Worm (Caenorhabditis elegans) whole organism, early embryonic: ENCODE data around the gene ifta-2.

Experiments used
- F13C5.2 ChIP-seq: sonication (generic microtip); optimal IDR thresholded peaks from 2 replicates; lab custom pipeline; 2017; ENCODE audit warnings: mild to moderate bottlenecking, missing genetic modification characterization, inconsistent platforms, missing compliant biosample characterization
- aly-1 ChIP-seq: sonication (generic microtip); optimal IDR thresholded peaks from 2 replicates; lab custom pipeline; 2016; ENCODE audit warnings: missing genetic modification characterization, missing compliant biosample characterization
- ama-1 ChIP-seq: fragments of 150-350 bp; optimal IDR thresholded peaks from 2 replicates; lab custom pipeline; 2014
- ceh-13 ChIP-seq: fragments of 200-800 bp; sonication (Bioruptor generic); optimal IDR thresholded peaks from 2 replicates; lab custom pipeline; 2018; ENCODE audit warnings: mild to moderate bottlenecking, missing genetic modification characterization, missing compliant biosample characterization
- ceh-36 ChIP-seq: sonication (generic microtip); optimal IDR thresholded peaks from 2 replicates; lab custom pipeline; 2016; ENCODE audit warnings: missing genetic modification characterization, inconsistent platforms, missing compliant biosample characterization
- ets-7 ChIP-seq: sonication (generic microtip); optimal IDR thresholded peaks from 2 replicates; lab custom pipeline; 2016; ENCODE audit warnings: missing genotype, missing genetic modification characterization, missing compliant biosample characterization
- flt-1 ChIP-seq: fragments of 200-800 bp; sonication (Bioruptor generic); IDR thresholded peaks from 2 replicates; pipeline ENCODE4 v1.3.6; 2022; ENCODE audit warnings: missing genetic modification characterization, missing compliant biosample characterization
- hmg-4 ChIP-seq: fragments of 200-800 bp; sonication (Bioruptor generic); optimal IDR thresholded peaks from 2 replicates; lab custom pipeline; 2018; ENCODE audit warnings: mild to moderate bottlenecking, missing genetic modification characterization, missing compliant biosample characterization
- hnd-1 ChIP-seq: sonication (generic microtip); optimal IDR thresholded peaks from 2 replicates; lab custom pipeline; 2016; ENCODE audit warnings: missing genetic modification characterization, missing compliant biosample characterization
- tbx-11 ChIP-seq: fragments of 200-800 bp; sonication (Bioruptor generic); IDR thresholded peaks from 2 replicates; pipeline ENCODE4 v1.3.6; 2022; ENCODE audit warnings: missing genetic modification characterization, missing compliant biosample characterization
- tbx-37 ChIP-seq: fragments of 200-800 bp; sonication (Bioruptor generic); conservative IDR thresholded peaks from 2 replicates; pipeline ENCODE4 v1.3.6; 2022; ENCODE audit warnings: missing genetic modification reagents, missing genetic modification characterization, missing compliant biosample characterization
- tra-4 ChIP-seq: sonication (generic microtip); optimal IDR thresholded peaks from 2 replicates; lab custom pipeline; 2017; ENCODE audit warnings: missing genetic modification characterization, missing compliant biosample characterization

DNA sequence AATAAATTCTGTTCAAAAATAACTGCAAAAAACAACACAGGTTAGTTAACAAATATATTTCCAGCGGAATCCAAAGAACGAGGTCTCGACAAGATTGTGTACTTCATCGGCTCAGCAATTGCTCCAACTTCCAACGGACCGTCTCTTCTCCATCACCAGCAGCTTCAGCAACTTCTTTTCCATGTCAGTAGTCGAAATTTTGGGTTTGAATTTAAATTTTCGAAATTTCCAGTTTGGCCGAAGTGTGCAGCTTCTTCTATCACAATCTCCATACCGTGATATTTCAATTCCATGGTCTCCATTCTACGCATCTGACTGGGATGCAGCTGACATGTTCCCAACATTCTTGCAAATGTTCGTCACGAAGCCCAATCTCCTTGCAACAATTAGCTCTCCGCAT lies 48.4 kb downstream of the ifta-2 start:
- TF ChIP-seq flt-1, result no peak
- no peak for TF ChIP-seq ama-1 (lab: Kevin White, UChicago)
- no peak for TF ChIP-seq hnd-1 (tag; lab: Kevin White, UChicago)
- TF ChIP-seq tbx-37, result no peak
- TF ChIP-seq hmg-4, result no peak
- TF ChIP-seq ets-7 (tag; lab: Kevin White, UChicago), result no peak
- TF ChIP-seq tra-4 (tag; lab: Kevin White, UChicago), result no peak
- TF ChIP-seq F13C5.2, result no peak
- TF ChIP-seq tbx-11 (GFP tag; lab: Robert Waterston, UW), result no peak
- no peak for TF ChIP-seq aly-1 (tag; lab: Kevin White, UChicago)
- TF ChIP-seq ceh-13 (GFP tag; lab: Kevin White, UChicago), result no peak
- TF ChIP-seq ceh-36 (tag; lab: Kevin White, UChicago), result no peak
